Worm (Caenorhabditis elegans): ENCODE measurements around the gene R155.5.

- no peak for TF ChIP-seq lin-39 (tag; optimal IDR thresholded peaks at IDR 0.05)
- TF ChIP-seq lin-13 (GFP tag; optimal IDR thresholded peaks at IDR 0.05) = no peak
- no peak for TF ChIP-seq nhr-10 (tag; optimal IDR thresholded peaks at IDR 0.05)
- no peak for TF ChIP-seq elt-3 (tag; optimal IDR thresholded peaks at IDR 0.05)
- TF ChIP-seq skn-1 (tag; optimal IDR thresholded peaks at IDR 0.05) = no peak
- TF ChIP-seq snpc-4 (tag; optimal IDR thresholded peaks at IDR 0.05) = no peak
- no peak for TF ChIP-seq alr-1 (tag; optimal IDR thresholded peaks at IDR 0.05)
- TF ChIP-seq nhr-12 (tag; optimal IDR thresholded peaks at IDR 0.05) = no peak
- TF ChIP-seq blmp-1 (tag; optimal IDR thresholded peaks at IDR 0.05; ENCODE audit: insufficient read depth) = no peak
- no peak for TF ChIP-seq ceh-82 (tag; optimal IDR thresholded peaks at IDR 0.05)
- no peak for TF ChIP-seq nhr-23 (tag; optimal IDR thresholded peaks at IDR 0.05)
These were observed 38.6 kb upstream of the R155.5 start for ce11 chrIII:2008894-2009293.

Data from whole organism, L2 larva.